Worm (Caenorhabditis elegans) whole organism, L2 larva: Measurements from ENCODE around the gene pmp-1.
A peak's percentile ranks its signal among the peaks of the same experiment; 100 is the strongest.

ENCODE experiments used
- C34F6.9 ChIP-seq: fragments of 150-350 bp; optimal IDR thresholded peaks from 2 replicates; lab custom pipeline; 2014; ENCODE audit warnings: missing biosample characterization, missing genetic modification characterization
- F13H6.1 ChIP-seq: sonication (generic microtip); optimal IDR thresholded peaks from 2 replicates; lab custom pipeline; 2016; ENCODE audit warnings: missing genetic modification characterization, missing compliant biosample characterization
- R02D3.7 ChIP-seq: fragments of 150-350 bp; optimal IDR thresholded peaks from 2 replicates; lab custom pipeline; 2014; ENCODE audit warnings: missing biosample characterization, missing genetic modification characterization
- Y55F3AM.14 ChIP-seq: fragments of 200-800 bp; sonication (Bioruptor generic); optimal IDR thresholded peaks from 2 replicates; lab custom pipeline; 2018; ENCODE audit warnings: mild to moderate bottlenecking, missing genetic modification characterization, missing compliant biosample characterization
- ZK546.5 ChIP-seq: sonication (generic microtip); optimal IDR thresholded peaks from 2 replicates; lab custom pipeline; 2017; ENCODE audit warnings: missing biosample characterization, missing genetic modification characterization
- alr-1 ChIP-seq: fragments of 150-350 bp; optimal IDR thresholded peaks from 2 replicates; lab custom pipeline; 2014; ENCODE audit warnings: missing biosample characterization, missing genetic modification characterization
- aly-2 ChIP-seq: fragments of 150-350 bp; optimal IDR thresholded peaks from 2 replicates; lab custom pipeline; 2014; ENCODE audit warnings: missing biosample characterization, missing genetic modification characterization
- ama-1 ChIP-seq: fragments of 150-350 bp; optimal IDR thresholded peaks from 2 replicates; lab custom pipeline; 2018; ENCODE audit warnings: inconsistent platforms
- blmp-1 ChIP-seq: sonication (generic microtip); optimal IDR thresholded peaks from 2 replicates; lab custom pipeline; 2017; ENCODE audit warnings: missing genetic modification characterization, mild to moderate bottlenecking, missing compliant biosample characterization, antibody characterized with exemption, moderate library complexity; ENCODE audit not compliant: insufficient read depth
- ceh-16 ChIP-seq: fragments of 150-350 bp; optimal IDR thresholded peaks from 2 replicates; lab custom pipeline; 2014; ENCODE audit warnings: missing biosample characterization, missing genetic modification characterization
- ceh-82 ChIP-seq: fragments of 150-350 bp; optimal IDR thresholded peaks from 2 replicates; lab custom pipeline; 2014; ENCODE audit warnings: missing biosample characterization, missing genetic modification characterization
- crh-2 ChIP-seq: sonication (generic microtip); optimal IDR thresholded peaks from 2 replicates; lab custom pipeline; 2017; ENCODE audit warnings: missing biosample characterization, missing genetic modification characterization
- dmd-4 ChIP-seq: sonication (generic microtip); optimal IDR thresholded peaks from 2 replicates; lab custom pipeline; 2017; ENCODE audit warnings: missing biosample characterization, missing genetic modification characterization
- egl-27 ChIP-seq: sonication (generic microtip); optimal IDR thresholded peaks from 3 replicates; lab custom pipeline; 2017; ENCODE audit warnings: missing biosample characterization, missing genetic modification reagents, missing genetic modification characterization
- elt-1 ChIP-seq: fragments of 150-350 bp; optimal IDR thresholded peaks from 2 replicates; lab custom pipeline; 2014; ENCODE audit warnings: missing biosample characterization, missing genetic modification characterization
- elt-3 ChIP-seq: sonication (generic microtip); optimal IDR thresholded peaks from 2 replicates; lab custom pipeline; 2017; ENCODE audit warnings: missing biosample characterization, missing genetic modification characterization
- fos-1 ChIP-seq: fragments of 150-350 bp; optimal IDR thresholded peaks from 2 replicates; lab custom pipeline; 2014; ENCODE audit warnings: missing biosample characterization, missing genetic modification characterization
- gmeb-1 ChIP-seq: fragments of 150-350 bp; optimal IDR thresholded peaks from 2 replicates; lab custom pipeline; 2014; ENCODE audit warnings: missing biosample characterization, missing genetic modification characterization
- lin-11 ChIP-seq: fragments of 150-350 bp; sonication (generic microtip); optimal IDR thresholded peaks from 2 replicates; lab custom pipeline; 2014; ENCODE audit warnings: missing biosample characterization, missing genetic modification characterization, inconsistent platforms, mixed read lengths
- lin-13 ChIP-seq: fragments of 150-350 bp; optimal IDR thresholded peaks from 2 replicates; lab custom pipeline; 2014; ENCODE audit warnings: missing biosample characterization, missing genetic modification reagents, missing genetic modification characterization
- lin-39 ChIP-seq: fragments of 150-350 bp; optimal IDR thresholded peaks from 2 replicates; lab custom pipeline; 2014; ENCODE audit warnings: missing biosample characterization, missing genetic modification reagents, missing genetic modification characterization
- lsy-2 ChIP-seq, 2 experiments: fragments of 150-350 bp in 1 of 2; sonication (generic microtip) in 1 of 2; optimal IDR thresholded peaks; 2 replicates each; lab custom pipeline; 2014 to 2017; ENCODE audit warnings: missing biosample characterization in 2 of 2, missing genetic modification characterization in 2 of 2
- mab-5 ChIP-seq: fragments of 150-350 bp; optimal IDR thresholded peaks from 2 replicates; lab custom pipeline; 2014; ENCODE audit warnings: missing biosample characterization, missing genetic modification characterization
- mbf-1 ChIP-seq: sonication (generic microtip); optimal IDR thresholded peaks from 2 replicates; lab custom pipeline; 2017; ENCODE audit warnings: missing biosample characterization, missing genetic modification characterization
- mdl-1 ChIP-seq, 2 experiments: fragments of 150-350 bp in 1 of 2; sonication (generic microtip) in 1 of 2; optimal IDR thresholded peaks; 2 replicates each; lab custom pipeline; 2017; ENCODE audit warnings: missing biosample characterization in 2 of 2, missing genetic modification characterization in 2 of 2
- nhr-10 ChIP-seq: sonication (generic microtip); optimal IDR thresholded peaks from 2 replicates; lab custom pipeline; 2017; ENCODE audit warnings: missing biosample characterization, missing genetic modification characterization
- nhr-11 ChIP-seq: fragments of 150-350 bp; optimal IDR thresholded peaks from 2 replicates; lab custom pipeline; 2014; ENCODE audit warnings: missing biosample characterization, missing genetic modification characterization
- nhr-12 ChIP-seq: fragments of 150-350 bp; optimal IDR thresholded peaks from 2 replicates; lab custom pipeline; 2014; ENCODE audit warnings: missing biosample characterization, missing genetic modification characterization
- nhr-129 ChIP-seq: fragments of 150-350 bp; optimal IDR thresholded peaks from 2 replicates; lab custom pipeline; 2014; ENCODE audit warnings: missing biosample characterization, missing genetic modification characterization
- nhr-21 ChIP-seq: fragments of 150-350 bp; optimal IDR thresholded peaks from 2 replicates; lab custom pipeline; 2014; ENCODE audit warnings: missing biosample characterization, missing genetic modification characterization
- nhr-23 ChIP-seq: fragments of 150-350 bp; optimal IDR thresholded peaks from 2 replicates; lab custom pipeline; 2014; ENCODE audit warnings: missing biosample characterization, missing genetic modification reagents, missing genetic modification characterization
- nhr-237 ChIP-seq: fragments of 150-350 bp; optimal IDR thresholded peaks from 2 replicates; lab custom pipeline; 2014; ENCODE audit warnings: missing biosample characterization, missing genetic modification characterization
- nhr-25 ChIP-seq: fragments of 150-350 bp; sonication (generic microtip); optimal IDR thresholded peaks from 3 replicates; lab custom pipeline; 2014; ENCODE audit warnings: missing biosample characterization, missing genetic modification characterization
- nhr-6 ChIP-seq: fragments of 150-350 bp; optimal IDR thresholded peaks from 2 replicates; lab custom pipeline; 2014; ENCODE audit warnings: missing biosample characterization, missing genetic modification characterization
- nhr-77 ChIP-seq: fragments of 150-350 bp; optimal IDR thresholded peaks from 2 replicates; lab custom pipeline; 2014; ENCODE audit warnings: missing biosample characterization, missing genetic modification characterization
- peb-1 ChIP-seq: fragments of 150-350 bp; optimal IDR thresholded peaks from 2 replicates; lab custom pipeline; 2014; ENCODE audit warnings: missing biosample characterization, missing genetic modification characterization
- sem-4 ChIP-seq: fragments of 150-350 bp; optimal IDR thresholded peaks from 2 replicates; lab custom pipeline; 2014; ENCODE audit warnings: missing biosample characterization, missing genetic modification reagents, missing genetic modification characterization
- skn-1 ChIP-seq: sonication (generic microtip); optimal IDR thresholded peaks from 2 replicates; lab custom pipeline; 2017; ENCODE audit warnings: missing biosample characterization, missing genetic modification characterization
- sma-3 ChIP-seq: sonication (generic microtip); optimal IDR thresholded peaks from 2 replicates; lab custom pipeline; 2016; ENCODE audit warnings: missing genetic modification reagents, missing genetic modification characterization, missing compliant biosample characterization
- sma-9 ChIP-seq, 2 experiments: fragments of 150-350 bp in 1 of 2; sonication (generic microtip) in 1 of 2; optimal IDR thresholded peaks; 2 replicates each; lab custom pipeline; 2014 to 2016; ENCODE audit warnings: missing genetic modification characterization in 2 of 2, mild to moderate bottlenecking in 1 of 2, missing biosample characterization in 1 of 2, missing compliant biosample characterization in 1 of 2, missing genetic modification reagents in 1 of 2, moderate library complexity in 1 of 2
- snpc-4 ChIP-seq: fragments of 150-350 bp; optimal IDR thresholded peaks from 2 replicates; lab custom pipeline; 2014; ENCODE audit warnings: missing biosample characterization, missing genetic modification characterization
- unc-39 ChIP-seq: fragments of 150-350 bp; optimal IDR thresholded peaks from 2 replicates; lab custom pipeline; 2014; ENCODE audit warnings: missing biosample characterization, missing genetic modification characterization
- unc-55 ChIP-seq: fragments of 150-350 bp; sonication (generic microtip); optimal IDR thresholded peaks from 3 replicates; lab custom pipeline; 2014; ENCODE audit warnings: missing biosample characterization, missing genetic modification reagents, missing genetic modification characterization
- unc-62 ChIP-seq: fragments of 150-350 bp; optimal IDR thresholded peaks from 2 replicates; lab custom pipeline; 2014; ENCODE audit warnings: missing biosample characterization, missing genetic modification reagents, missing genetic modification characterization
- zag-1 ChIP-seq: fragments of 150-350 bp; optimal IDR thresholded peaks from 2 replicates; lab custom pipeline; 2014; ENCODE audit warnings: missing biosample characterization, missing genetic modification characterization
- ztf-1 ChIP-seq: fragments of 200-800 bp; sonication (Bioruptor generic); conservative IDR thresholded peaks from 2 replicates; pipeline ENCODE4 v1.3.6; 2022; ENCODE audit warnings: missing genetic modification characterization, missing compliant biosample characterization
- ztf-11 ChIP-seq: sonication (generic microtip); optimal IDR thresholded peaks from 2 replicates; lab custom pipeline; 2017; ENCODE audit warnings: missing biosample characterization, missing genetic modification characterization
- ztf-4 ChIP-seq: fragments of 150-350 bp; optimal IDR thresholded peaks from 2 replicates; lab custom pipeline; 2014; ENCODE audit warnings: missing biosample characterization, missing genetic modification characterization

Gene pmp-1

ce11 chrII:6835500-6835899, 48.1 kb downstream of the pmp-1 start:
- TF ChIP-seq skn-1 (tag; lab: Kevin White, UChicago) (no peak), gmeb-1 (tag; lab: Kevin White, UChicago) (no peak), mdl-1 (tag; optimal IDR thresholded peaks at IDR 0.05; lab: Kevin White, UChicago) (no peak), unc-62 (peak; percentile 31), F13H6.1 (tag; lab: Kevin White, UChicago) (no peak), nhr-23 (no peak), blmp-1 (tag; lab: Kevin White, UChicago) (peak; percentile 20), nhr-129 (tag; lab: Kevin White, UChicago) (peak; percentile 55), egl-27 (peak; percentile 96), crh-2 (tag; lab: Kevin White, UChicago) (peak; percentile 47), mab-5 (tag; lab: Kevin White, UChicago) (peak; percentile 87), fos-1 (tag; lab: Kevin White, UChicago) (peak; percentile 76), nhr-77 (tag; lab: Kevin White, UChicago) (no peak), aly-2 (tag; lab: Kevin White, UChicago) (no peak), nhr-237 (tag; lab: Kevin White, UChicago) (no peak), nhr-6 (tag; lab: Kevin White, UChicago) (peak; percentile 58), sma-3 (GFP tag; lab: Kevin White, UChicago) (peak; percentile 19), nhr-21 (tag; lab: Kevin White, UChicago) (peak; percentile 23), ama-1 (lab: Kevin White, UChicago) (no peak), nhr-25 (peak; percentile 80), alr-1 (tag; lab: Kevin White, UChicago) (no peak), unc-55 (GFP tag; lab: Kevin White, UChicago) (peak; percentile 46), ceh-82 (no peak), dmd-4 (tag; lab: Kevin White, UChicago) (no peak), elt-3 (tag; lab: Kevin White, UChicago) (no peak), ztf-11 (tag; lab: Kevin White, UChicago) (no peak), ceh-16 (tag; lab: Kevin White, UChicago) (peak; percentile 93), unc-39 (tag; lab: Kevin White, UChicago) (no peak), zag-1 (no peak), ZK546.5 (tag; lab: Kevin White, UChicago) (no peak), snpc-4 (tag; lab: Kevin White, UChicago) (no peak), ztf-1 (GFP tag; lab: Robert Waterston, UW) (no peak), ztf-4 (tag; lab: Kevin White, UChicago) (no peak), C34F6.9 (tag; lab: Kevin White, UChicago) (peak; percentile 61), lsy-2 (tag; optimal IDR thresholded peaks at IDR 0.05; lab: Kevin White, UChicago) (peak in 1 of 2 experiments; percentile 53), sma-9 (GFP tag; optimal IDR thresholded peaks at IDR 0.05; lab: Kevin White, UChicago) (peak; percentile 87), sma-9 (tag; optimal IDR thresholded peaks at IDR 0.05; lab: Kevin White, UChicago) (no peak), Y55F3AM.14 (GFP tag; lab: Kevin White, UChicago) (no peak), lin-13 (GFP tag; lab: Kevin White, UChicago) (peak; percentile 56), peb-1 (tag; lab: Kevin White, UChicago) (no peak), lin-11 (no peak), nhr-11 (no peak), elt-1 (tag; lab: Kevin White, UChicago) (no peak), sem-4 (tag; lab: Kevin White, UChicago) (peak; percentile 88), R02D3.7 (tag; lab: Kevin White, UChicago) (no peak), mbf-1 (tag; lab: Kevin White, UChicago) (no peak), nhr-10 (tag; lab: Kevin White, UChicago) (no peak), lin-39 (tag; lab: Kevin White, UChicago) (no peak), nhr-12 (tag; lab: Kevin White, UChicago) (no peak)
